Worm (Caenorhabditis elegans): Measurements from ENCODE around the gene srd-7.

ce11 chrIV:10778582-10778981, 8.0 kb downstream of the srd-7 start:
- TF ChIP-seq T22C8.4 (GFP tag; IDR thresholded peaks at IDR 0.05) (no peak), ztf-29 (GFP tag; IDR thresholded peaks at IDR 0.05) (no peak), flt-1 (GFP tag; IDR thresholded peaks at IDR 0.05) (no peak), tab-1 (GFP tag; IDR thresholded peaks at IDR 0.05) (no peak), cog-1 (tag; optimal IDR thresholded peaks at IDR 0.05) (no peak), ztf-23 (GFP tag; IDR thresholded peaks at IDR 0.05) (no peak), klf-2 (GFP tag; conservative IDR thresholded peaks at IDR 0.05) (no peak), ref-1 (GFP tag; conservative IDR thresholded peaks at IDR 0.05) (no peak)
